Worm (Caenorhabditis elegans) whole organism, early embryonic: Measurements from ENCODE around the gene oig-5.
"Not testable (repeated sequence)": the region's sequence is repeated elsewhere in the genome, so short reads cannot be mapped to it uniquely, and the experiment has no call there.

Experiments
- B0310.2 ChIP-seq: sonication (generic microtip); optimal IDR thresholded peaks from 2 replicates; lab custom pipeline; 2016; ENCODE audit warnings: mild to moderate bottlenecking, missing genetic modification characterization, missing compliant biosample characterization
- F13C5.2 ChIP-seq: sonication (generic microtip); optimal IDR thresholded peaks from 2 replicates; lab custom pipeline; 2017; ENCODE audit warnings: mild to moderate bottlenecking, missing genetic modification characterization, inconsistent platforms, missing compliant biosample characterization
- aly-1 ChIP-seq: sonication (generic microtip); optimal IDR thresholded peaks from 2 replicates; lab custom pipeline; 2016; ENCODE audit warnings: missing genetic modification characterization, missing compliant biosample characterization
- ama-1 ChIP-seq: fragments of 150-350 bp; optimal IDR thresholded peaks from 2 replicates; lab custom pipeline; 2014
- ceh-13 ChIP-seq: fragments of 200-800 bp; sonication (Bioruptor generic); optimal IDR thresholded peaks from 2 replicates; lab custom pipeline; 2018; ENCODE audit warnings: mild to moderate bottlenecking, missing genetic modification characterization, missing compliant biosample characterization
- ceh-36 ChIP-seq: sonication (generic microtip); optimal IDR thresholded peaks from 2 replicates; lab custom pipeline; 2016; ENCODE audit warnings: missing genetic modification characterization, inconsistent platforms, missing compliant biosample characterization
- ets-7 ChIP-seq: sonication (generic microtip); optimal IDR thresholded peaks from 2 replicates; lab custom pipeline; 2016; ENCODE audit warnings: missing genotype, missing genetic modification characterization, missing compliant biosample characterization
- flt-1 ChIP-seq: fragments of 200-800 bp; sonication (Bioruptor generic); IDR thresholded peaks from 2 replicates; pipeline ENCODE4 v1.3.6; 2022; ENCODE audit warnings: missing genetic modification characterization, missing compliant biosample characterization
- hmbx-1 ChIP-seq: sonication (generic microtip); optimal IDR thresholded peaks from 2 replicates; lab custom pipeline; 2016; ENCODE audit warnings: mild to moderate bottlenecking, missing genetic modification characterization, missing compliant biosample characterization
- hmg-4 ChIP-seq: fragments of 200-800 bp; sonication (Bioruptor generic); optimal IDR thresholded peaks from 2 replicates; lab custom pipeline; 2018; ENCODE audit warnings: mild to moderate bottlenecking, missing genetic modification characterization, missing compliant biosample characterization
- hnd-1 ChIP-seq: sonication (generic microtip); optimal IDR thresholded peaks from 2 replicates; lab custom pipeline; 2016; ENCODE audit warnings: missing genetic modification characterization, missing compliant biosample characterization
- pes-1 ChIP-seq: fragments of 200-800 bp; sonication (Bioruptor generic); IDR thresholded peaks from 2 replicates; pipeline ENCODE4 v1.3.6; 2022; ENCODE audit warnings: missing genetic modification reagents, missing genetic modification characterization, missing compliant biosample characterization
- scrt-1 ChIP-seq: fragments of 200-800 bp; sonication (Bioruptor generic); IDR thresholded peaks from 2 replicates; pipeline ENCODE4 v1.3.6; 2022; ENCODE audit warnings: missing genetic modification characterization, missing compliant biosample characterization
- sea-1 ChIP-seq: fragments of 200-800 bp; sonication (Bioruptor generic); conservative IDR thresholded peaks from 2 replicates; pipeline ENCODE4 v1.3.6; 2022; ENCODE audit warnings: missing genetic modification characterization, missing compliant biosample characterization
- tbx-11 ChIP-seq: fragments of 200-800 bp; sonication (Bioruptor generic); IDR thresholded peaks from 2 replicates; pipeline ENCODE4 v1.3.6; 2022; ENCODE audit warnings: missing genetic modification characterization, missing compliant biosample characterization
- tbx-37 ChIP-seq: fragments of 200-800 bp; sonication (Bioruptor generic); conservative IDR thresholded peaks from 2 replicates; pipeline ENCODE4 v1.3.6; 2022; ENCODE audit warnings: missing genetic modification reagents, missing genetic modification characterization, missing compliant biosample characterization
- tra-4 ChIP-seq: sonication (generic microtip); optimal IDR thresholded peaks from 2 replicates; lab custom pipeline; 2017; ENCODE audit warnings: missing genetic modification characterization, missing compliant biosample characterization

Gene oig-5

ce11 chrIV:14773280-14774071 lies 33.5 kb upstream of the oig-5 start, which contains the start of gene Y57G11C.36:
Y57G11C.36 (minus strand) TSS chrIV:14773781.
- TF ChIP-seq tbx-37 = no peak
- no peak for TF ChIP-seq ets-7 (tag; lab: Kevin White, UChicago)

DNA sequence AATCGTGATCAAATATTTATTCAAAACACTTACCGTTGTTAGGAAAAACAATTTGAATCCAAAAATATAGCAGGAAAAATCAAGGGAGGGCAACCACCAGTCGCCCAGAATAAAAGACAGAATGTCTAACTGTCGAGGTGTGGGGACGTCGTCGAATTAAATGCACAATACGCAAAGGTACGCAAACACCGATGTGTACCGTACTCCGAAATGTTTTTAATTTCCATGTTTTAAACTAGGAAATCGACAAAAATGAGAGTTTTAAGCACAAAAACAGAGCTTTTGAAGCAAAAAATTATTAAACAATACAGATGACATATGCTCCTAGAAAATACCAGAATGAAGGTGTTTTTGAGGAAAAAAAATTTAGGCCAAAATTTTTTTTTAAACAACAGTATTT lies 32.5 kb upstream of the oig-5 start, which contains the start of gene Y57G11C.51:
TSS of gene Y57G11C.51 (minus strand) at position 101 of the 400 bp plus-strand sequence.
- TF ChIP-seq tbx-37; F13C5.2 (tag; lab: Kevin White, UChicago); hmbx-1: not testable (repeated sequence)

ce11 chrIV:14781537-14781936 lies 25.5 kb upstream of the oig-5 start, which contains the start of gene Y57G11C.8:
Y57G11C.8 (plus strand) TSS chrIV:14781837.
- TF ChIP-seq F13C5.2 (tag; lab: Kevin White, UChicago) (no peak), hmg-4 (GFP tag; lab: Kevin White, UChicago) (no peak), tra-4 (tag; lab: Kevin White, UChicago) (no peak), tbx-37 (no peak), flt-1 (GFP tag; lab: Robert Waterston, UW) (no peak), scrt-1 (GFP tag; lab: Robert Waterston, UW) (no peak), tbx-11 (no peak), sea-1 (GFP tag; lab: Robert Waterston, UW) (no peak), hnd-1 (no peak), ceh-13 (GFP tag; lab: Kevin White, UChicago) (no peak), B0310.2 (no peak), ceh-36 (tag; lab: Kevin White, UChicago) (no peak), hmbx-1 (no peak)

DNA sequence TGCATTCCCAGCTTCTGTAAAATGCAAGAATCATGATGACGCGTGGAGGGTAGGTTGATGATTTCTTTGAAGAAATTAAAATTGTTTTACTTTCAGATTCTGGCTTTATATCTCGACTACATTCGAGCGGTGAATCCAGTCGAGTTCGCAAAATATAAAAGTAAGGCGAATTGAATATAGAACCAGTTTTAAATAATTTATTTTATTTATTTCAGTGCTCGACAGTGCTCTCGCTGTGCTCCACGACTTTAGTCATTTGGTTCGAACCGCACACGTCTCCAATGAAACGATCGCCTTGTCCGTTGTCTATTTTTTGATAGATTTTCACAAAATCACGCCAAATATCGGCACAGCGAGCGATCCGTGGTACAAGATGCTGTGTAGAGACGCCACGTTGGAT lies 24.8 kb upstream of the oig-5 start, which contains the start of gene Y57G11C.1130:
TSS of gene Y57G11C.1130 (plus strand) at position 301 of the 400 bp plus-strand sequence.
- TF ChIP-seq hmg-4 (GFP tag; lab: Kevin White, UChicago) = no peak
- no peak for TF ChIP-seq flt-1 (GFP tag; lab: Robert Waterston, UW)
- TF ChIP-seq sea-1 (GFP tag; lab: Robert Waterston, UW) = no peak
- TF ChIP-seq tbx-37 = no peak
- no peak for TF ChIP-seq aly-1 (tag; lab: Kevin White, UChicago)
- no peak for TF ChIP-seq hmbx-1
- no peak for TF ChIP-seq hnd-1
- TF ChIP-seq pes-1 (GFP tag; lab: Robert Waterston, UW) = no peak
- TF ChIP-seq ceh-36 (tag; lab: Kevin White, UChicago) = no peak
- no peak for TF ChIP-seq tra-4 (tag; lab: Kevin White, UChicago)
- no peak for TF ChIP-seq ets-7 (tag; lab: Kevin White, UChicago)
- no peak for TF ChIP-seq tbx-11
- TF ChIP-seq F13C5.2 (tag; lab: Kevin White, UChicago) = no peak
- TF ChIP-seq ceh-13 (GFP tag; lab: Kevin White, UChicago) = no peak
- no peak for TF ChIP-seq scrt-1 (GFP tag; lab: Robert Waterston, UW)
- TF ChIP-seq ama-1 (lab: Kevin White, UChicago) = no peak
- no peak for TF ChIP-seq B0310.2

ce11 chrIV:14784481-14784880 lies 22.5 kb upstream of the oig-5 start, which contains the start of gene nlp-56:
nlp-56 (minus strand) TSS chrIV:14784737.
- no peak for TF ChIP-seq hmbx-1
- no peak for TF ChIP-seq F13C5.2 (tag; lab: Kevin White, UChicago)
- TF ChIP-seq ama-1 (lab: Kevin White, UChicago) = no peak
- TF ChIP-seq hnd-1 = no peak
- no peak for TF ChIP-seq scrt-1 (GFP tag; lab: Robert Waterston, UW)
- no peak for TF ChIP-seq tbx-37
- no peak for TF ChIP-seq pes-1 (GFP tag; lab: Robert Waterston, UW)
- TF ChIP-seq tra-4 (tag; lab: Kevin White, UChicago) = no peak
- TF ChIP-seq hmg-4 (GFP tag; lab: Kevin White, UChicago) = no peak
- TF ChIP-seq sea-1 (GFP tag; lab: Robert Waterston, UW) = no peak
- TF ChIP-seq ets-7 (tag; lab: Kevin White, UChicago) = no peak
- no peak for TF ChIP-seq B0310.2
- no peak for TF ChIP-seq aly-1 (tag; lab: Kevin White, UChicago)
- no peak for TF ChIP-seq ceh-13 (GFP tag; lab: Kevin White, UChicago)
- TF ChIP-seq flt-1 (GFP tag; lab: Robert Waterston, UW) = no peak
- TF ChIP-seq tbx-11 = no peak
- TF ChIP-seq ceh-36 (tag; lab: Kevin White, UChicago) = no peak

- TF ChIP-seq pes-1 (GFP tag; lab: Robert Waterston, UW) = no peak
These were observed 20.4 kb upstream of the oig-5 start, which contains the start of gene melo-1 for ce11 chrIV:14786374-14787136. melo-1 (plus strand) TSS chrIV:14787031.

DNA sequence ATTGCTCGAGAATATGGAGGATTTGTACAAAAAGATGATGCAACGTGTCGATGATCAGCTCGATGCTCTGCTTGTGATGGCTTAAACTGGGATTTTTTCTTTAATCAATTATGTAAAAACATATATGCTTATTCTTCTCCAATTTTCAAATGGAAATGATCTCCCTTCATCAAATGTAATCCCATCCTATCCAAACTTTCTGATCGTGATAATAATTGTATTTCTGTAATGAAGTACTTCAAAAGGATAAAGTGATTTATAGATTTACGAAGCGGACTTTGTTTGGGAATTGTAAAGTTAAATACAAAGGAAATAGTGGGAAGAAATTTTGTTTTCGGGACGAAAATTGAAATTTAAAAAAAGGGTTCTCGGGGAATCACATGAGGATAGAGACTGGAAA lies 16.4 kb upstream of the oig-5 start:
- no peak for TF ChIP-seq F13C5.2 (tag; lab: Kevin White, UChicago)
- no peak for TF ChIP-seq ama-1 (lab: Kevin White, UChicago)
- no peak for TF ChIP-seq hmg-4 (GFP tag; lab: Kevin White, UChicago)
- TF ChIP-seq ceh-13 (GFP tag; lab: Kevin White, UChicago) = no peak
- TF ChIP-seq sea-1 (GFP tag; lab: Robert Waterston, UW) = no peak
- no peak for TF ChIP-seq hmbx-1
- TF ChIP-seq flt-1 (GFP tag; lab: Robert Waterston, UW) = no peak
- TF ChIP-seq aly-1 (tag; lab: Kevin White, UChicago) = no peak
- no peak for TF ChIP-seq hnd-1
- no peak for TF ChIP-seq pes-1 (GFP tag; lab: Robert Waterston, UW)
- no peak for TF ChIP-seq scrt-1 (GFP tag; lab: Robert Waterston, UW)
- no peak for TF ChIP-seq tbx-37
- TF ChIP-seq ceh-36 (tag; lab: Kevin White, UChicago) = no peak
- TF ChIP-seq ets-7 (tag; lab: Kevin White, UChicago) = no peak
- no peak for TF ChIP-seq tra-4 (tag; lab: Kevin White, UChicago)
